Fruit fly (Drosophila melanogaster): ENCODE data around the gene CG10005.
A peak's percentile ranks its signal among the peaks of the same experiment; 100 is the strongest.

Gene CG10005

dm6 chr3R:11976556-11977335 lies at the start of gene CG10005:
Gene CG10005, minus strand, starts transcription at chr3R:11977197.
- TF ChIP-seq CG11902 (GFP tag; optimal IDR thresholded peaks at IDR 0.05) (no peak), topi (GFP tag; optimal IDR thresholded peaks at IDR 0.05) (peak; percentile 4), OdsH (GFP tag; optimal IDR thresholded peaks at IDR 0.05) (no peak), Eip75B (GFP tag; optimal IDR thresholded peaks at IDR 0.05) (peak; percentile 49), fd85E (GFP tag; optimal IDR thresholded peaks at IDR 0.05) (peak; percentile 27), vri (GFP tag; optimal IDR thresholded peaks at IDR 0.05) (peak; percentile 67), CG9139 (GFP tag; optimal IDR thresholded peaks at IDR 0.05) (peak; percentile 59), Eip78C (GFP tag) (peak; percentile 77), ss (GFP tag; optimal IDR thresholded peaks at IDR 0.05) (peak; percentile 22 to 59), dsx (GFP tag; optimal IDR thresholded peaks at IDR 0.05; ENCODE audit: poor library complexity, severe bottlenecking) (peak; percentile 15), Sox102F (GFP tag; optimal IDR thresholded peaks at IDR 0.05) (peak; percentile 27), Hr38 (GFP tag; optimal IDR thresholded peaks at IDR 0.05) (no peak), CG6854 (GFP tag; optimal IDR thresholded peaks at IDR 0.05) (peak; percentile 57), eg (GFP tag; IDR thresholded peaks at IDR 0.05) (no peak)

dm6 chr3R:12020987-12021386 lies 44.0 kb upstream of the CG10005 start:
- TF ChIP-seq CG34406 (GFP tag; optimal IDR thresholded peaks at IDR 0.05), result no peak
- TF ChIP-seq CG8632 (GFP tag; optimal IDR thresholded peaks at IDR 0.05), result no peak
- no peak for TF ChIP-seq acj6 (GFP tag; optimal IDR thresholded peaks at IDR 0.05)
- no peak for TF ChIP-seq dac (GFP tag; optimal IDR thresholded peaks at IDR 0.05)
- no peak for TF ChIP-seq Ets96B (tag; optimal IDR thresholded peaks at IDR 0.05)
- no peak for TF ChIP-seq pdm3 (GFP tag; optimal IDR thresholded peaks at IDR 0.05)
- TF ChIP-seq CG6854 (GFP tag; optimal IDR thresholded peaks at IDR 0.05), result no peak
- no peak for TF ChIP-seq Sox102F (GFP tag; optimal IDR thresholded peaks at IDR 0.05)
- TF ChIP-seq vri (GFP tag; optimal IDR thresholded peaks at IDR 0.05), result no peak
- no peak for TF ChIP-seq CG11902 (GFP tag; optimal IDR thresholded peaks at IDR 0.05)
- TF ChIP-seq Hr39 (GFP tag; optimal IDR thresholded peaks at IDR 0.05), result no peak
- TF ChIP-seq CG32006 (GFP tag; optimal IDR thresholded peaks at IDR 0.05), result no peak
- TF ChIP-seq CG3919 (GFP tag; optimal IDR thresholded peaks at IDR 0.05), result no peak
- TF ChIP-seq Hr4 (GFP tag; optimal IDR thresholded peaks at IDR 0.05), result no peak
- no peak for TF ChIP-seq esn (GFP tag; optimal IDR thresholded peaks at IDR 0.05)
- no peak for TF ChIP-seq topi (GFP tag; optimal IDR thresholded peaks at IDR 0.05)
- no peak for TF ChIP-seq Ets21C (GFP tag; optimal IDR thresholded peaks at IDR 0.05)
- TF ChIP-seq CG11762 (GFP tag; optimal IDR thresholded peaks at IDR 0.05; ENCODE audit: insufficient read depth), result no peak
- TF ChIP-seq Gug (GFP tag; IDR thresholded peaks at IDR 0.05), result no peak

- no peak for TF ChIP-seq CG7368 (GFP tag; optimal IDR thresholded peaks at IDR 0.05)
- peak; percentile 64 for TF ChIP-seq CG10631 (GFP tag; optimal IDR thresholded peaks at IDR 0.05)
- TF ChIP-seq dsx (GFP tag; optimal IDR thresholded peaks at IDR 0.05; ENCODE audit: poor library complexity, severe bottlenecking), result peak; percentile 69
- TF ChIP-seq CG3032 (tag; optimal IDR thresholded peaks at IDR 0.05), result peak; percentile 69
- 0 out of 2 replicates have a peak, but pooled peaks have one; percentile 23 for TF ChIP-seq Gug (GFP tag; IDR thresholded peaks at IDR 0.05)
- peak; percentile 93 for TF ChIP-seq fkh (GFP tag; optimal IDR thresholded peaks at IDR 0.05)
- TF ChIP-seq esn (GFP tag; optimal IDR thresholded peaks at IDR 0.05), result peak; percentile 46
- TF ChIP-seq svp (GFP tag), result peak; percentile 55
- TF ChIP-seq Ets96B (tag; optimal IDR thresholded peaks at IDR 0.05), result peak; percentile 49
- TF ChIP-seq achi (GFP tag; optimal IDR thresholded peaks at IDR 0.05), result peak; percentile 55
- no peak for TF ChIP-seq Lpt (GFP tag; optimal IDR thresholded peaks at IDR 0.05)
- peak; percentile 18 for TF ChIP-seq CG8319 (GFP tag; optimal IDR thresholded peaks at IDR 0.05)
- TF ChIP-seq eg (GFP tag; IDR thresholded peaks at IDR 0.05), result no peak
- no peak for TF ChIP-seq spab (GFP tag; optimal IDR thresholded peaks at IDR 0.05)
- peak; percentile 94 for TF ChIP-seq CG1621 (tag; optimal IDR thresholded peaks at IDR 0.05)
- peak; percentile 30 for TF ChIP-seq lz (GFP tag; optimal IDR thresholded peaks at IDR 0.05)
- TF ChIP-seq CG34406 (GFP tag; optimal IDR thresholded peaks at IDR 0.05), result peak; percentile 62
These were observed 39.9 kb upstream of the CG10005 start, which contains the start of the genes DCAF12 and Spt3 for dm6 chr3R:12016828-12017280. Gene DCAF12, minus strand, starts transcription at chr3R:12017031. Gene Spt3, plus strand, starts transcription at chr3R:12017156.
